Worm (Caenorhabditis elegans) whole organism, young adult: ENCODE measurements around the gene mrps-26.

Source experiments
- athp-1 ChIP-seq: sonication (generic microtip); optimal IDR thresholded peaks from 2 replicates; lab custom pipeline; 2017; ENCODE audit warnings: mild to moderate bottlenecking, missing genetic modification characterization, missing compliant biosample characterization
- bed-1 ChIP-seq: fragments of 200-800 bp; sonication (Bioruptor generic); IDR thresholded peaks from 2 replicates; pipeline ENCODE4 v1.3.6; 2022; ENCODE audit warnings: missing genetic modification reagents, missing genetic modification characterization, missing compliant biosample characterization
- ceh-27 ChIP-seq: fragments of 200-800 bp; sonication (Bioruptor generic); optimal IDR thresholded peaks from 2 replicates; lab custom pipeline; 2018; ENCODE audit warnings: mild to moderate bottlenecking, missing genetic modification characterization, moderate library complexity, missing compliant biosample characterization
- efl-1 ChIP-seq: fragments of 150-350 bp; optimal IDR thresholded peaks from 2 replicates; lab custom pipeline; 2014; ENCODE audit warnings: missing biosample characterization, missing genetic modification reagents, missing genetic modification characterization
- egrh-3 ChIP-seq: fragments of 200-800 bp; sonication (Bioruptor generic); IDR thresholded peaks from 2 replicates; pipeline ENCODE4 v1.3.6; 2022; ENCODE audit warnings: missing genetic modification reagents, missing genetic modification characterization, missing compliant biosample characterization
- madf-6 ChIP-seq: fragments of 200-800 bp; sonication (Bioruptor generic); IDR thresholded peaks from 2 replicates; pipeline ENCODE4 v1.3.6; 2022; ENCODE audit warnings: missing genetic modification reagents, missing genetic modification characterization, missing compliant biosample characterization
- mes-4 ChIP-seq: sonication (generic microtip); optimal IDR thresholded peaks from 2 replicates; lab custom pipeline; 2016; ENCODE audit warnings: missing genotype, missing genetic modification characterization, missing compliant biosample characterization
- pha-4 ChIP-seq: fragments of 150-350 bp; sonication (generic microtip); optimal IDR thresholded peaks from 2 replicates; lab custom pipeline; 2014; ENCODE audit warnings: missing biosample characterization, missing genetic modification reagents, missing genetic modification characterization
- sea-2 ChIP-seq: fragments of 200-800 bp; sonication (Bioruptor generic); IDR thresholded peaks from 2 replicates; pipeline ENCODE4 v1.3.6; 2022; ENCODE audit warnings: missing genetic modification characterization, missing compliant biosample characterization
- ztf-25 ChIP-seq: fragments of 200-800 bp; sonication (Bioruptor generic); IDR thresholded peaks from 2 replicates; pipeline ENCODE4 v1.3.6; 2022; ENCODE audit warnings: missing genetic modification reagents, missing genetic modification characterization, missing compliant biosample characterization

DNA sequence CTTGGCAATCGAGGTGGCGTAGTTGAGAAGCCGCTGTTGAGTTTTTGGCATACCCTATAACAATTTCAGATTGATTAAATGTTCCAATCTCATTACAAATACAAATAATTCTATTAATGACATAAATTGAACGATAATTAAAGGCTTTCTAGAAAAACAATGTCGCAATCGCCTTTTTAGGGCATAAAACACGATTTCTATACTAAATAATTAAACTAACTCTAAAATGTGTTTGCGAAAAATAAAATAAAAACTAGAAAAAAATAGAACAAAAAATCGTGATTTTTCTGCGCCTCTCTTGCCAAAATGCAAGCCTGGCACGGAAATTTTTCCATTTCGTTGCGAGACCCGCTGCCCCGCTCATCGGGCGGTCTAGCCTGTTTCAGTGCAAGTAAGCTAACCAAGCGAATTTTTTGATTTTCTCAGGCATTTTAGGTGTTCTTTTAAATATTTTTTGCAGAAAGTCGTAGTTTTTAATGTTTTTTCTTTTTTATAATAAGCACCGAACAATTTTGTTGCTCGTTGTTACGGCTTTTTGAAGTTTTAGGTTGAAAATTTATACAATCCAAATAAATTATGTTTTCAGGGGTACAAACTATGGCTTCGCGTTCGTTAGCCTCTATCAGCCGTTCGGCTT is 6.5 kb upstream of the mrps-26 start, which contains the start of the genes C34E10.12, C34E10.10 and atp-2:
- TF ChIP-seq sea-2 (GFP tag; lab: Robert Waterston, UW) (no peak), ceh-27 (GFP tag; lab: Kevin White, UChicago) (peak; percentile 58), efl-1 (GFP tag; lab: Kevin White, UChicago) (no peak), athp-1 (no peak), madf-6 (peak; percentile 72), mes-4 (no peak), ztf-25 (GFP tag; lab: Robert Waterston, UW) (no peak), pha-4 (tag; lab: Kevin White, UChicago) (peak; percentile 11), bed-1 (no peak), egrh-3 (GFP tag; lab: Robert Waterston, UW) (peak; percentile 50)
